Worm (Caenorhabditis elegans) whole organism, mixed stage, embryonic: ENCODE measurements around the gene cht-4.

Experiments used
- M03D4.4 ChIP-seq: sonication (generic microtip); optimal IDR thresholded peaks from 2 replicates; lab custom pipeline; 2017; ENCODE audit warnings: mild to moderate bottlenecking, missing genetic modification characterization, missing compliant biosample characterization
- bed-3 ChIP-seq: fragments of 200-800 bp; sonication (Bioruptor generic); optimal IDR thresholded peaks from 3 replicates; lab custom pipeline; 2018; ENCODE audit warnings: mild to moderate bottlenecking, missing genetic modification characterization, moderate library complexity, missing compliant biosample characterization
- blmp-1 ChIP-seq: fragments of 150-350 bp; optimal IDR thresholded peaks from 2 replicates; lab custom pipeline; 2014; ENCODE audit warnings: missing biosample characterization, missing genetic modification characterization
- ceh-39 ChIP-seq: fragments of 150-350 bp; optimal IDR thresholded peaks from 2 replicates; lab custom pipeline; 2014; ENCODE audit warnings: missing biosample characterization, missing genetic modification characterization
- ceh-43 ChIP-seq: fragments of 200-800 bp; sonication (Bioruptor generic); optimal IDR thresholded peaks from 2 replicates; lab custom pipeline; 2018; ENCODE audit warnings: mild to moderate bottlenecking, missing genetic modification characterization, moderate library complexity, missing compliant biosample characterization
- ceh-83 ChIP-seq: fragments of 200-800 bp; sonication (Bioruptor generic); optimal IDR thresholded peaks from 2 replicates; lab custom pipeline; 2018; ENCODE audit warnings: mild to moderate bottlenecking, missing genetic modification characterization, missing compliant biosample characterization
- ces-1 ChIP-seq: fragments of 150-350 bp; optimal IDR thresholded peaks from 2 replicates; lab custom pipeline; 2014; ENCODE audit warnings: missing biosample characterization, missing genetic modification reagents, missing genetic modification characterization
- cnd-1 ChIP-seq: fragments of 200-800 bp; sonication (Bioruptor generic); optimal IDR thresholded peaks from 2 replicates; lab custom pipeline; 2018; ENCODE audit warnings: mild to moderate bottlenecking, missing genetic modification characterization, missing compliant biosample characterization
- drap-1 ChIP-seq: fragments of 200-800 bp; sonication (Bioruptor generic); optimal IDR thresholded peaks from 3 replicates; lab custom pipeline; 2018; ENCODE audit warnings: mild to moderate bottlenecking, missing genetic modification characterization, missing compliant biosample characterization
- elt-1 ChIP-seq: sonication (generic microtip); optimal IDR thresholded peaks from 2 replicates; lab custom pipeline; 2017; ENCODE audit warnings: missing genetic modification characterization, mild to moderate bottlenecking, missing compliant biosample characterization, antibody characterized with exemption, moderate library complexity, borderline replicate concordance; ENCODE audit not compliant: insufficient read depth
- elt-3 ChIP-seq: fragments of 150-350 bp; optimal IDR thresholded peaks from 2 replicates; lab custom pipeline; 2014; ENCODE audit warnings: missing biosample characterization, missing genetic modification characterization
- flh-1 ChIP-seq: fragments of 200-800 bp; sonication (Bioruptor generic); optimal IDR thresholded peaks from 2 replicates; lab custom pipeline; 2018; ENCODE audit warnings: mild to moderate bottlenecking, missing genetic modification characterization, moderate library complexity, missing compliant biosample characterization
- ham-2 ChIP-seq: fragments of 200-800 bp; sonication (Bioruptor generic); optimal IDR thresholded peaks from 2 replicates; lab custom pipeline; 2018; ENCODE audit warnings: mild to moderate bottlenecking, missing genetic modification characterization, missing compliant biosample characterization
- hlh-1 ChIP-seq: fragments of 150-350 bp; optimal IDR thresholded peaks from 2 replicates; lab custom pipeline; 2014; ENCODE audit warnings: missing biosample characterization, missing genetic modification reagents, missing genetic modification characterization
- lin-13 ChIP-seq: fragments of 150-350 bp; optimal IDR thresholded peaks from 2 replicates; lab custom pipeline; 2014; ENCODE audit warnings: missing biosample characterization, missing genetic modification characterization
- lin-32 ChIP-seq: fragments of 200-800 bp; sonication (Bioruptor generic); optimal IDR thresholded peaks from 2 replicates; lab custom pipeline; 2018; ENCODE audit warnings: mild to moderate bottlenecking, missing genetic modification characterization, missing compliant biosample characterization
- lsy-2 ChIP-seq: fragments of 150-350 bp; optimal IDR thresholded peaks from 2 replicates; lab custom pipeline; 2014; ENCODE audit warnings: missing biosample characterization, missing genetic modification characterization
- mab-5 ChIP-seq: fragments of 150-350 bp; optimal IDR thresholded peaks from 2 replicates; lab custom pipeline; 2014; ENCODE audit warnings: missing biosample characterization, missing genetic modification characterization
- mep-1 ChIP-seq: fragments of 150-350 bp; optimal IDR thresholded peaks from 2 replicates; lab custom pipeline; 2017; ENCODE audit warnings: missing biosample characterization, missing genetic modification reagents, missing genetic modification characterization, inconsistent platforms
- mls-2 ChIP-seq: sonication (generic microtip); optimal IDR thresholded peaks from 2 replicates; lab custom pipeline; 2016; ENCODE audit warnings: mild to moderate bottlenecking, missing genetic modification characterization, moderate library complexity, missing compliant biosample characterization
- nhr-12 ChIP-seq: fragments of 150-350 bp; optimal IDR thresholded peaks from 2 replicates; lab custom pipeline; 2014; ENCODE audit warnings: missing biosample characterization, missing genetic modification characterization
- nhr-2 ChIP-seq: fragments of 150-350 bp; optimal IDR thresholded peaks from 2 replicates; lab custom pipeline; 2014; ENCODE audit warnings: missing biosample characterization, missing genetic modification characterization
- nhr-237 ChIP-seq: fragments of 150-350 bp; optimal IDR thresholded peaks from 2 replicates; lab custom pipeline; 2014; ENCODE audit warnings: missing biosample characterization, missing genetic modification characterization
- nhr-28 ChIP-seq: fragments of 150-350 bp; optimal IDR thresholded peaks from 2 replicates; lab custom pipeline; 2014; ENCODE audit warnings: missing biosample characterization, missing genetic modification characterization
- nhr-76 ChIP-seq: sonication (generic microtip); optimal IDR thresholded peaks from 2 replicates; lab custom pipeline; 2017; ENCODE audit warnings: missing biosample characterization, missing genetic modification characterization
- pha-4 ChIP-seq: fragments of 150-350 bp; optimal IDR thresholded peaks from 2 replicates; lab custom pipeline; 2018; ENCODE audit warnings: missing biosample characterization, missing genetic modification reagents, missing genetic modification characterization
- sem-2 ChIP-seq: fragments of 200-800 bp; sonication (Bioruptor generic); optimal IDR thresholded peaks from 2 replicates; lab custom pipeline; 2018; ENCODE audit warnings: mild to moderate bottlenecking, missing genetic modification characterization, missing compliant biosample characterization
- snpc-4 ChIP-seq: fragments of 150-350 bp; optimal IDR thresholded peaks from 2 replicates; lab custom pipeline; 2014; ENCODE audit warnings: missing biosample characterization, missing genetic modification characterization
- sptf-1 ChIP-seq: sonication (generic microtip); optimal IDR thresholded peaks from 2 replicates; lab custom pipeline; 2017; ENCODE audit warnings: mild to moderate bottlenecking, missing genetic modification characterization, moderate library complexity, missing compliant biosample characterization
- tbx-8 ChIP-seq: fragments of 200-800 bp; sonication (Bioruptor generic); optimal IDR thresholded peaks from 2 replicates; lab custom pipeline; 2018; ENCODE audit warnings: mild to moderate bottlenecking, missing genetic modification characterization, moderate library complexity, missing compliant biosample characterization
- unc-120 ChIP-seq: sonication (generic microtip); optimal IDR thresholded peaks from 2 replicates; lab custom pipeline; 2017; ENCODE audit warnings: missing genetic modification characterization, missing compliant biosample characterization; ENCODE audit not compliant: poor library complexity, severe bottlenecking
- unc-39 ChIP-seq: fragments of 150-350 bp; optimal IDR thresholded peaks from 2 replicates; lab custom pipeline; 2014; ENCODE audit warnings: missing biosample characterization, missing genetic modification characterization
- unc-62 ChIP-seq: fragments of 150-350 bp; optimal IDR thresholded peaks from 2 replicates; lab custom pipeline; 2014; ENCODE audit warnings: missing biosample characterization, missing genetic modification reagents, missing genetic modification characterization
- zip-8 ChIP-seq: fragments of 150-350 bp; optimal IDR thresholded peaks from 2 replicates; lab custom pipeline; 2014; ENCODE audit warnings: missing biosample characterization, missing genetic modification characterization
- ztf-11 ChIP-seq: fragments of 150-350 bp; optimal IDR thresholded peaks from 2 replicates; lab custom pipeline; 2014; ENCODE audit warnings: missing biosample characterization, missing genetic modification characterization

The cht-4 gene

ce11 chrIII:1687999-1688398 lies 30.7 kb upstream of the cht-4 start, which contains the start of gene Y22D7AR.7:
Y22D7AR.7 (minus strand) TSS chrIII:1688099.
- no peak for TF ChIP-seq nhr-12 (tag; lab: Kevin White, UChicago)
- no peak for TF ChIP-seq blmp-1 (tag; lab: Kevin White, UChicago)
- no peak for TF ChIP-seq bed-3
- no peak for TF ChIP-seq elt-3
- TF ChIP-seq mls-2 (tag; lab: Kevin White, UChicago) = no peak
- TF ChIP-seq sptf-1 (tag; lab: Kevin White, UChicago) = no peak
- TF ChIP-seq tbx-8 (GFP tag; lab: Kevin White, UChicago) = no peak
- no peak for TF ChIP-seq lin-13 (tag; lab: Kevin White, UChicago)
- no peak for TF ChIP-seq ceh-83
- no peak for TF ChIP-seq mab-5
- no peak for TF ChIP-seq lsy-2 (tag; lab: Kevin White, UChicago)
- no peak for TF ChIP-seq ceh-39
- no peak for TF ChIP-seq nhr-237 (tag; lab: Kevin White, UChicago)
- no peak for TF ChIP-seq drap-1 (GFP tag; lab: Kevin White, UChicago)

ce11 chrIII:1682262-1682661 lies 25.0 kb upstream of the cht-4 start:
- TF ChIP-seq unc-120 (tag; lab: Kevin White, UChicago) = peak; percentile 10
- no peak for TF ChIP-seq nhr-2 (tag; lab: Kevin White, UChicago)
- no peak for TF ChIP-seq cnd-1 (tag; lab: Kevin White, UChicago)
- peak; percentile 86 for TF ChIP-seq elt-3
- TF ChIP-seq nhr-12 (tag; lab: Kevin White, UChicago) = no peak
- TF ChIP-seq hlh-1 = no peak

ce11 chrIII:1680996-1681395 lies 23.7 kb upstream of the cht-4 start:
- TF ChIP-seq unc-39 (no peak), mab-5 (peak; percentile 79), nhr-76 (tag; lab: Kevin White, UChicago) (no peak), tbx-8 (GFP tag; lab: Kevin White, UChicago) (no peak), unc-120 (tag; lab: Kevin White, UChicago) (peak; percentile 18), ham-2 (no peak), mep-1 (tag; lab: Kevin White, UChicago) (no peak), lin-13 (tag; lab: Kevin White, UChicago) (no peak), ces-1 (no peak), lin-32 (no peak), elt-3 (peak; percentile 90), nhr-237 (tag; lab: Kevin White, UChicago) (peak; percentile 74), ceh-83 (no peak), nhr-28 (tag; lab: Kevin White, UChicago) (peak; percentile 8), nhr-2 (tag; lab: Kevin White, UChicago) (no peak), zip-8 (tag; lab: Kevin White, UChicago) (no peak), pha-4 (tag; lab: Kevin White, UChicago) (peak; percentile 13), ztf-11 (no peak), blmp-1 (tag; lab: Kevin White, UChicago) (no peak), sptf-1 (tag; lab: Kevin White, UChicago) (no peak), nhr-12 (tag; lab: Kevin White, UChicago) (no peak), unc-62 (GFP tag; lab: Kevin White, UChicago) (peak; percentile 16), snpc-4 (tag; lab: Kevin White, UChicago) (no peak), bed-3 (no peak), mls-2 (tag; lab: Kevin White, UChicago) (no peak), sem-2 (GFP tag; lab: Kevin White, UChicago) (no peak), M03D4.4 (tag; lab: Kevin White, UChicago) (no peak), ceh-39 (no peak), lsy-2 (tag; lab: Kevin White, UChicago) (no peak), hlh-1 (peak; percentile 10), ceh-43 (GFP tag; lab: Kevin White, UChicago) (no peak), drap-1 (GFP tag; lab: Kevin White, UChicago) (peak; percentile 36), flh-1 (no peak), elt-1 (no peak), cnd-1 (tag; lab: Kevin White, UChicago) (peak; percentile 3)

ce11 chrIII:1680393-1680792 lies 23.1 kb upstream of the cht-4 start:
- TF ChIP-seq ztf-11 (no peak), sptf-1 (tag; lab: Kevin White, UChicago) (no peak), lsy-2 (tag; lab: Kevin White, UChicago) (no peak), mep-1 (tag; lab: Kevin White, UChicago) (no peak), nhr-237 (tag; lab: Kevin White, UChicago) (no peak), pha-4 (tag; lab: Kevin White, UChicago) (no peak), M03D4.4 (tag; lab: Kevin White, UChicago) (no peak), mab-5 (no peak), snpc-4 (tag; lab: Kevin White, UChicago) (no peak), unc-120 (tag; lab: Kevin White, UChicago) (no peak), blmp-1 (tag; lab: Kevin White, UChicago) (no peak), unc-39 (no peak), unc-62 (GFP tag; lab: Kevin White, UChicago) (no peak), sem-2 (GFP tag; lab: Kevin White, UChicago) (no peak), drap-1 (GFP tag; lab: Kevin White, UChicago) (no peak), ham-2 (no peak)
